Worm (Caenorhabditis elegans): ENCODE results near the gene F32D8.8.
A peak's percentile ranks its signal among the peaks of the same experiment; 100 is the strongest.

The F32D8.8 gene

ce11 chrV:10871457-10871861, 31.1 kb downstream of the F32D8.8 start:
- peak; percentile 89 for TF ChIP-seq egl-13 (tag; optimal IDR thresholded peaks at IDR 0.05)
- TF ChIP-seq lsy-2 (tag; optimal IDR thresholded peaks at IDR 0.05), result peak; percentile 73 to 84
- TF ChIP-seq nhr-84 (tag; optimal IDR thresholded peaks at IDR 0.05), result no peak
- TF ChIP-seq ceh-63 (GFP tag; optimal IDR thresholded peaks at IDR 0.05), result no peak
- TF ChIP-seq mdl-1 (tag; optimal IDR thresholded peaks at IDR 0.05), result peak; percentile 79 to 95
- TF ChIP-seq nhr-237 (tag; optimal IDR thresholded peaks at IDR 0.05), result peak; percentile 63
- TF ChIP-seq jun-1 (tag; optimal IDR thresholded peaks at IDR 0.05), result peak; percentile 80
- TF ChIP-seq zag-1 (tag; optimal IDR thresholded peaks at IDR 0.05), result no peak
- TF ChIP-seq efl-1 (optimal IDR thresholded peaks at IDR 0.05), result peak; percentile 71 to 72
- peak; percentile 38 to 88 for TF ChIP-seq efl-1 (GFP tag; optimal IDR thresholded peaks at IDR 0.05 in 1 of 2)
- TF ChIP-seq ets-5 (GFP tag; IDR thresholded peaks at IDR 0.05), result no peak
- TF ChIP-seq unc-98 (GFP tag; IDR thresholded peaks at IDR 0.05), result no peak
- TF ChIP-seq nhr-90 (tag; optimal IDR thresholded peaks at IDR 0.05; ENCODE audit: poor library complexity), result peak; percentile 54
- no peak for TF ChIP-seq hlh-17 (GFP tag; optimal IDR thresholded peaks at IDR 0.05; ENCODE audit: borderline replicate concordance)
- TF ChIP-seq mef-2 (tag; optimal IDR thresholded peaks at IDR 0.05), result peak; percentile 10
- peak; percentile 60 to 72 for TF ChIP-seq lin-35 (GFP tag; optimal IDR thresholded peaks at IDR 0.05)
- TF ChIP-seq isw-1 (GFP tag; IDR thresholded peaks at IDR 0.05), result peak; percentile 71
- TF ChIP-seq nhr-85 (tag), result peak; percentile 95
- TF ChIP-seq elt-2 (tag; optimal IDR thresholded peaks at IDR 0.05), result no peak
- TF ChIP-seq lin-39 (tag; optimal IDR thresholded peaks at IDR 0.05), result no peak
- 0 out of 2 replicates have a peak, but pooled peaks have one; percentile 7 for TF ChIP-seq ceh-88 (GFP tag; IDR thresholded peaks at IDR 0.05)
- TF ChIP-seq sptf-1 (tag; optimal IDR thresholded peaks at IDR 0.05), result no peak
- TF ChIP-seq nhr-11 (tag; optimal IDR thresholded peaks at IDR 0.05), result peak; percentile 10
- TF ChIP-seq dsc-1 (tag; optimal IDR thresholded peaks at IDR 0.05), result peak; percentile 81
- peak; percentile 70 for TF ChIP-seq xbp-1 (tag; optimal IDR thresholded peaks at IDR 0.05)
- TF ChIP-seq nhr-28 (tag; optimal IDR thresholded peaks at IDR 0.05), result no peak
- TF ChIP-seq pax-3 (tag; optimal IDR thresholded peaks at IDR 0.05), result peak; percentile 56
- TF ChIP-seq fkh-4 (tag; optimal IDR thresholded peaks at IDR 0.05; ENCODE audit: borderline replicate concordance), result no peak
- peak; percentile 72 for TF ChIP-seq pag-3 (tag; optimal IDR thresholded peaks at IDR 0.05; ENCODE audit: borderline replicate concordance, insufficient read depth)
- peak; percentile 84 for TF ChIP-seq swsn-7 (tag; optimal IDR thresholded peaks at IDR 0.05)
- TF ChIP-seq lin-13 (GFP tag; optimal IDR thresholded peaks at IDR 0.05), result peak; percentile 73
- TF ChIP-seq elt-3 (tag; optimal IDR thresholded peaks at IDR 0.05), result peak in 2 of 6 experiments; percentile 18 to 39
- peak; percentile 56 for TF ChIP-seq skn-1 (tag; optimal IDR thresholded peaks at IDR 0.05)
- peak; percentile 71 to 86 (median 75) for TF ChIP-seq ceh-82 (tag; optimal IDR thresholded peaks at IDR 0.05)
- peak; percentile 92 for TF ChIP-seq mep-1 (tag; optimal IDR thresholded peaks at IDR 0.05)
- peak; percentile 81 for TF ChIP-seq rnt-1 (tag; optimal IDR thresholded peaks at IDR 0.05)
- TF ChIP-seq fos-1 (tag; optimal IDR thresholded peaks at IDR 0.05), result peak; percentile 78
- no peak for TF ChIP-seq ceh-90 (tag; optimal IDR thresholded peaks at IDR 0.05)
- TF ChIP-seq unc-130 (tag; optimal IDR thresholded peaks at IDR 0.05), result peak; percentile 56
- TF ChIP-seq ama-1 (optimal IDR thresholded peaks at IDR 0.05), result no peak
- TF ChIP-seq fkh-8 (tag; optimal IDR thresholded peaks at IDR 0.05), result peak; percentile 89
- TF ChIP-seq nhr-47 (tag; optimal IDR thresholded peaks at IDR 0.05), result peak; percentile 88
- TF ChIP-seq sox-4 (tag; optimal IDR thresholded peaks at IDR 0.05), result peak; percentile 57
- no peak for TF ChIP-seq ceh-8 (GFP tag; optimal IDR thresholded peaks at IDR 0.05)
- TF ChIP-seq unc-30 (tag; optimal IDR thresholded peaks at IDR 0.05), result no peak
- peak; percentile 95 for TF ChIP-seq nhr-20 (tag; optimal IDR thresholded peaks at IDR 0.05)
- TF ChIP-seq blmp-1 (tag; optimal IDR thresholded peaks at IDR 0.05), result peak; percentile 88
- TF ChIP-seq ztf-11 (tag; optimal IDR thresholded peaks at IDR 0.05), result peak in 1 of 2 experiments; percentile 31
- peak; percentile 15 to 46 (median 46) for TF ChIP-seq dpl-1 (GFP tag; optimal IDR thresholded peaks at IDR 0.05)
- TF ChIP-seq tbx-2 (tag; optimal IDR thresholded peaks at IDR 0.05), result peak; percentile 90
- TF ChIP-seq snu-23 (GFP tag; optimal IDR thresholded peaks at IDR 0.05), result peak; percentile 93
- peak; percentile 87 for TF ChIP-seq unc-86 (tag; optimal IDR thresholded peaks at IDR 0.05)
- TF ChIP-seq fkh-10 (GFP tag; optimal IDR thresholded peaks at IDR 0.05), result peak; percentile 97
